Fruit fly (Drosophila melanogaster) Kc167 (cell line): ENCODE results near the gene Etfb.

Source experiments
- h ChIP-seq: fragments of >200 bp; optimal IDR thresholded peaks from 3 replicates; lab custom pipeline; 2018; ENCODE audit warnings: missing external identifiers
- insv ChIP-seq: fragments of >200 bp; optimal IDR thresholded peaks from 3 replicates; lab custom pipeline; 2018; ENCODE audit warnings: missing external identifiers
- psq ChIP-seq: fragments of >200 bp; optimal IDR thresholded peaks from 2 replicates; lab custom pipeline; 2017; ENCODE audit warnings: missing external identifiers

dm6 chr3R:29841293-29841791 lies 38.6 kb upstream of the Etfb start, which contains the start of gene Cad99C:
- TF ChIP-seq psq (no peak), h (lab: Kevin White, UChicago) (no peak), insv (lab: Kevin White, UChicago) (no peak)
